Fruit fly (Drosophila melanogaster): ENCODE measurements around the gene twr.

Gene twr

dm6 chr3R:6668234-6668633, 10.6 kb downstream of the twr start:
- TF ChIP-seq sv (GFP tag; optimal IDR thresholded peaks at IDR 0.05) (no peak), pan (optimal IDR thresholded peaks at IDR 0.05) (no peak), dl (GFP tag; optimal IDR thresholded peaks at IDR 0.05; ENCODE audit: insufficient read depth in 1 of 2, partially characterized antibody in 2 of 2) (no peak), Sp1 (GFP tag; optimal IDR thresholded peaks at IDR 0.05) (no peak), jim (GFP tag; optimal IDR thresholded peaks at IDR 0.05) (no peak), OdsH (GFP tag; optimal IDR thresholded peaks at IDR 0.05) (no peak), rgr (GFP tag; optimal IDR thresholded peaks at IDR 0.05) (no peak), h (GFP tag; optimal IDR thresholded peaks at IDR 0.05) (no peak), Abd-B (GFP tag; optimal IDR thresholded peaks at IDR 0.05) (no peak), Rel (GFP tag; optimal IDR thresholded peaks at IDR 0.05) (no peak), Rel (tag; optimal IDR thresholded peaks at IDR 0.05) (no peak), Hr83 (GFP tag; optimal IDR thresholded peaks at IDR 0.05; ENCODE audit: poor library complexity, severe bottlenecking) (no peak)

dm6 chr3R:6672303-6673007, 14.8 kb downstream of the twr start:
- TF ChIP-seq Sp1 (GFP tag; optimal IDR thresholded peaks at IDR 0.05): no peak

- TF ChIP-seq dmrt93B (GFP tag; optimal IDR thresholded peaks at IDR 0.05): no peak
- peak; percentile 32 for TF ChIP-seq fru (GFP tag; optimal IDR thresholded peaks at IDR 0.05)
- TF ChIP-seq Myc (optimal IDR thresholded peaks at IDR 0.05): no peak
- TF ChIP-seq jim (GFP tag; optimal IDR thresholded peaks at IDR 0.05): no peak
- TF ChIP-seq h (GFP tag; optimal IDR thresholded peaks at IDR 0.05): peak; percentile 48
- peak; percentile 42 for TF ChIP-seq HLH106 (tag; optimal IDR thresholded peaks at IDR 0.05)
- TF ChIP-seq Abd-B (GFP tag; optimal IDR thresholded peaks at IDR 0.05): no peak
- TF ChIP-seq Dfd (GFP tag; optimal IDR thresholded peaks at IDR 0.05): no peak
- no peak for TF ChIP-seq psq (GFP tag; optimal IDR thresholded peaks at IDR 0.05)
- peak; percentile 29 for TF ChIP-seq ey (GFP tag; optimal IDR thresholded peaks at IDR 0.05)
Observed at dm6 chr3R:6674548-6674947, 16.9 kb downstream of the twr start.

- TF ChIP-seq Dfd (GFP tag; optimal IDR thresholded peaks at IDR 0.05) (no peak), psq (GFP tag; optimal IDR thresholded peaks at IDR 0.05) (no peak), Mio (GFP tag; optimal IDR thresholded peaks at IDR 0.05) (no peak), br (GFP tag; optimal IDR thresholded peaks at IDR 0.05) (no peak), woc (GFP tag; optimal IDR thresholded peaks at IDR 0.05) (no peak), dmrt93B (GFP tag; optimal IDR thresholded peaks at IDR 0.05) (no peak), GATAd (GFP tag; optimal IDR thresholded peaks at IDR 0.05) (peak; percentile 73), h (GFP tag; optimal IDR thresholded peaks at IDR 0.05) (no peak), Jra (GFP tag; optimal IDR thresholded peaks at IDR 0.05) (peak; percentile 61), ey (GFP tag; optimal IDR thresholded peaks at IDR 0.05) (no peak), Sp1 (GFP tag; optimal IDR thresholded peaks at IDR 0.05) (no peak), dsf (GFP tag; optimal IDR thresholded peaks at IDR 0.05; ENCODE audit: borderline replicate concordance) (no peak), usp (GFP tag; optimal IDR thresholded peaks at IDR 0.05) (no peak), foxo (GFP tag; optimal IDR thresholded peaks at IDR 0.05) (no peak), CrebA (GFP tag; optimal IDR thresholded peaks at IDR 0.05; ENCODE audit: borderline replicate concordance) (no peak), Dif (GFP tag; optimal IDR thresholded peaks at IDR 0.05; ENCODE audit: partially characterized antibody) (peak; percentile 84), HLH106 (tag; optimal IDR thresholded peaks at IDR 0.05) (no peak), Vsx2 (GFP tag; optimal IDR thresholded peaks at IDR 0.05; ENCODE audit: partially characterized antibody) (peak; percentile 78), jim (GFP tag; optimal IDR thresholded peaks at IDR 0.05) (no peak), tai (GFP tag; optimal IDR thresholded peaks at IDR 0.05) (no peak), Hnf4 (GFP tag; optimal IDR thresholded peaks at IDR 0.05) (no peak), OdsH (GFP tag; optimal IDR thresholded peaks at IDR 0.05) (no peak), Rel (GFP tag; optimal IDR thresholded peaks at IDR 0.05) (no peak), Rel (tag; optimal IDR thresholded peaks at IDR 0.05) (no peak), sv (GFP tag; optimal IDR thresholded peaks at IDR 0.05) (no peak), fru (GFP tag; optimal IDR thresholded peaks at IDR 0.05) (no peak), CG9705 (GFP tag; optimal IDR thresholded peaks at IDR 0.05) (no peak), dl (GFP tag; optimal IDR thresholded peaks at IDR 0.05; ENCODE audit: insufficient read depth in 1 of 2, partially characterized antibody in 2 of 2) (peak; percentile 44 to 52), sage (GFP tag; optimal IDR thresholded peaks at IDR 0.05) (no peak), Hr83 (GFP tag; optimal IDR thresholded peaks at IDR 0.05; ENCODE audit: poor library complexity, severe bottlenecking) (no peak), N (GFP tag; optimal IDR thresholded peaks at IDR 0.05) (no peak), Hr78 (GFP tag; optimal IDR thresholded peaks at IDR 0.05) (no peak), CG32264 (GFP tag; optimal IDR thresholded peaks at IDR 0.05) (no peak)
Observed at dm6 chr3R:6678480-6678879, 20.8 kb downstream of the twr start, which contains the start of gene lab. Gene lab, minus strand, starts transcription at chr3R:6678590.

Measured in whole organism, wandering third instar larva.